Fruit fly (Drosophila melanogaster) S2 (cell line): ENCODE measurements around the gene CG14346.
A peak's percentile ranks its signal among the peaks of the same experiment; 100 is the strongest.

Experiments used
- CG8478 ChIP-seq: fragments of >200 bp; optimal IDR thresholded peaks from 2 replicates; lab custom pipeline; 2018
- CTCF ChIP-seq, 2 experiments: fragments of >200 bp; optimal IDR thresholded peaks; 2 replicates each; lab custom pipeline; 2018

Gene CG14346

DNA sequence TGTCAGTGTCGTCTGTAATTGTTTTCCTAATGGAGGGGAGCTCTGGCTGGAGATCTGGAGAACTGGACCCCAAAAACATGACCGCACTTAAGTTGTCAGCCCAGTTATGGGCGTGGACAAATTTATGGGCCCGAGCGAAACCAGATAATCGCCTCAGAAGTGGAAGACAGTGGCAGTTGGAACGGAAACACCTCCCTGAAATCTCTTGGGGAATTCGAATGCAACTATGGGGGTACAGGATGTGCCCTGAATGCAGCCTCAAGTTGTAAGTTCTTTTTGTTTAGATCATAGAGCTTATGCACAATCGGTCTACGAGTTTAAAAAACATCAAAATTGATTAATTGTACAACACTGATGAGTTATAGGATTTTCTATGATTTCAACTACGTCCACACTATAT lies at the start of gene CG14346:
CG14346 (plus strand) TSS at position 301 of the 400 bp plus-strand sequence.
- TF ChIP-seq CTCF (optimal IDR thresholded peaks at IDR 0.05; lab: Kevin White, UChicago), result no peak
- no peak for TF ChIP-seq CG8478

- no peak for TF ChIP-seq CG8478
- TF ChIP-seq CTCF (optimal IDR thresholded peaks at IDR 0.05; lab: Kevin White, UChicago), result no peak
Observed at dm6 chr2L:1328861-1329260, 38.9 kb upstream of the CG14346 start, which contains the start of gene a5. a5 (plus strand) TSS chr2L:1329161.

- TF ChIP-seq CG8478, result no peak
- no peak for TF ChIP-seq CTCF (optimal IDR thresholded peaks at IDR 0.05; lab: Kevin White, UChicago)
Observed at dm6 chr2L:1333828-1334227, 34.0 kb upstream of the CG14346 start, which contains the start of gene CG5440. CG5440 (plus strand) TSS chr2L:1334128.

DNA sequence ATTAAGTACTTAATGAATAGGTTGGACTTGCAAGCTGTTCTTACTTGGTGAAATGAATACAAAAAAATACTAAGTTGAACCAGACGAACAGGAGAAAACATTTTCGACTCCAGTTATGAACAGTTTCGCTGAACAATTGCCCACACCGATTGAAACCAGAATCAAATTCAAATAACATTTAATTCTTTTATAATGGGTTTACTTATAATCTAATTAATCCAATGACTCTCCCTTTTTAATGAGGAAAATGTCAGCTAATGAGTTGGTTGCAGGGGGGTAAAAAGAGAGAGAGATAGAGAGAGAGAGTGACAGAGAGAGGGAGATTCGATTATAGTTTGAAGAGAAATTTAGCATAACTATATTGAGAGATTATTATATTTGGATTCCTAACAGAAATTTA lies 25.8 kb upstream of the CG14346 start, which contains the start of gene CG33923:
CG33923 (minus strand) TSS at position 101 of the 400 bp plus-strand sequence.
- TF ChIP-seq CG8478 (no peak), CTCF (optimal IDR thresholded peaks at IDR 0.05; lab: Kevin White, UChicago) (no peak)

- no peak for TF ChIP-seq CG8478
- no peak for TF ChIP-seq CTCF (optimal IDR thresholded peaks at IDR 0.05; lab: Kevin White, UChicago)
Observed at dm6 chr2L:1344071-1344470, 23.7 kb upstream of the CG14346 start, which contains the start of the genes CG33922 and Cdlc2. CG33922 (minus strand) TSS chr2L:1344171. Cdlc2 (plus strand) TSS chr2L:1344400.

DNA sequence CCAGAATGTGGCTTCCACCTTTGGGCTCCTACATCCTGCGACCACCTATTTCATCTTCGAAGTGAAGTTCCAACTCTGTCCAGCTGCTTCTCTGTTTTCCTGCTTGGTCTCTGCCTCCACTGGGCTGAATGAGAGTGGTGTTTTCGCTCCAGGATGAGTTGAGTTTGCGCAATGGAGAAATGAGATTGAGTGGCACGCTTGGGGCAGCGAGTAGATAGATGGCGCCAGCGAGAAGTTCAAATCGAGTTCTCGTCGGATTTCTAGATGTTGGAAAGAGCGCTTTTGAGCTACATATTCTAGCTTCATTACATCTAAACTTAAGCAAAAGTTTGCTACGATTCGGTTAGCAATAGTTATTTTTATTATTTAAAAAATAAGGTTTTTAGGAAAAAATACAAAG lies 21.8 kb upstream of the CG14346 start:
- TF ChIP-seq CG8478 (no peak), CTCF (optimal IDR thresholded peaks at IDR 0.05; lab: Kevin White, UChicago) (peak; percentile 16 to 53)

- TF ChIP-seq CG8478 (no peak), CTCF (optimal IDR thresholded peaks at IDR 0.05; lab: Kevin White, UChicago) (no peak)
Observed at dm6 chr2L:1352768-1353167, 15.0 kb upstream of the CG14346 start, which contains the start of gene CG5556. CG5556 (minus strand) TSS chr2L:1352868.

- TF ChIP-seq CTCF (optimal IDR thresholded peaks at IDR 0.05; lab: Kevin White, UChicago) (no peak), CG8478 (no peak)
Observed at dm6 chr2L:1354009-1354408, 13.8 kb upstream of the CG14346 start, which contains the start of gene CG5561. CG5561 (minus strand) TSS chr2L:1354109.

DNA sequence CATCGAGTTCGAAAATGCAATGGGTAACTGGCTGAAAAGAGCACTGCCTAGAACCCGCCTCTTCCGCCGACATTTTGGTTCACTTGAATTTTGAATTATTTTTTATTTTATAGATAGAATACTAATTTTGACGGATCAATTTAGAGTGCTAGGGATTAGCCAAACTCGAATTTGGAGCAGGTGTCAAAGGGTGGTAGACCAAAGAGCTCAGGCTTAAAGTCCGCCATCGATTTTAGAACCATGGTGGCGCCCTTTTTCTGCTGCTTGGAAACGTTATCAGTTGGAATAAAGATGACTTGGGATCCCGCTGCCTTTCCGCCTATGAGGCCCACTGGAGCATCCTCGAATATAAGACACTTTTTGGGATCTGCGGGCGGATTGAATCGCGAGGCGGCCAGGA lies 13.0 kb upstream of the CG14346 start, which contains the start of gene CG31924:
CG31924 (minus strand) TSS at position 101 of the 400 bp plus-strand sequence.
- TF ChIP-seq CG8478, result no peak
- TF ChIP-seq CTCF (optimal IDR thresholded peaks at IDR 0.05; lab: Kevin White, UChicago), result no peak

DNA sequence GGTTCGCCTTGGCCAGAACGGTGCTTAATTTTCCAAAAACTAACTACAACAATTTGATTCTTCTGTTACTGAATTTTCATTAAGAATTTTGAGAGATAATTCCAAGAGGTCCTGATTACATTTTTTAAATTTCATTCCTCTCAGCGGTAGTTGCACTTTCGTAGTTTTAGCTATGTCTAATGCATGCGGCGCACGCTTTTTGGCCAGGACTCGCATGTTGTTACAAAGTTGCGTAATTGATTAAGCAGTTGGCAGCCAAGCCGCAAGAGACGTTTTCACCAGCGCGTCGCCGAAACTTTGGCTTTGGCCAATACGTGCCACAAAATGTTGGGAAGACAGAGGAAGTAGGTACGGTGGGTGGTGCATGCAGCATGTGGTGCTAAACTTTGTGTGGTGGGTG lies 12.0 kb upstream of the CG14346 start, which contains the start of gene CG5565:
CG5565 (minus strand) TSS at position 101 of the 400 bp plus-strand sequence.
- no peak for TF ChIP-seq CTCF (optimal IDR thresholded peaks at IDR 0.05; lab: Kevin White, UChicago)
- TF ChIP-seq CG8478, result no peak

DNA sequence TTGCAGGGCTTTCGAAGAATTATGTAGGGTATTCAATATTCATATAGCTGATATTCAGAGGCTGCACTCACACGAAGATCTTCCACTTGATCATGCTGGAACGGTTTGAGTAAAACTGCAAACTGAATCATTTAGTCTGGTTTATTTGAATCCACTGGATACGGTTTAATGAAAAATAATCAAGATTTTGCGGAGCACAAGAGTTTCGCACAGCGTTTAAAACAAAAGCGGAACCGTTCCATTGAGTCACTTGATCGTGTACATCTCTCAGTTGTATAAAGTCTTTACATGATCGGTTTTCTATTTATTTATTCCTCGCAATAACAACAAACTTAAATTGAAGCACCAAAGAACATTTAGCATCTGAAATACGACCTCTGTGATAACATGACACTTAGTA lies 8.1 kb upstream of the CG14346 start, which contains the start of gene CG31659:
CG31659 (minus strand) TSS at position 101 of the 400 bp plus-strand sequence.
- TF ChIP-seq CG8478, result no peak
- no peak for TF ChIP-seq CTCF (optimal IDR thresholded peaks at IDR 0.05; lab: Kevin White, UChicago)

DNA sequence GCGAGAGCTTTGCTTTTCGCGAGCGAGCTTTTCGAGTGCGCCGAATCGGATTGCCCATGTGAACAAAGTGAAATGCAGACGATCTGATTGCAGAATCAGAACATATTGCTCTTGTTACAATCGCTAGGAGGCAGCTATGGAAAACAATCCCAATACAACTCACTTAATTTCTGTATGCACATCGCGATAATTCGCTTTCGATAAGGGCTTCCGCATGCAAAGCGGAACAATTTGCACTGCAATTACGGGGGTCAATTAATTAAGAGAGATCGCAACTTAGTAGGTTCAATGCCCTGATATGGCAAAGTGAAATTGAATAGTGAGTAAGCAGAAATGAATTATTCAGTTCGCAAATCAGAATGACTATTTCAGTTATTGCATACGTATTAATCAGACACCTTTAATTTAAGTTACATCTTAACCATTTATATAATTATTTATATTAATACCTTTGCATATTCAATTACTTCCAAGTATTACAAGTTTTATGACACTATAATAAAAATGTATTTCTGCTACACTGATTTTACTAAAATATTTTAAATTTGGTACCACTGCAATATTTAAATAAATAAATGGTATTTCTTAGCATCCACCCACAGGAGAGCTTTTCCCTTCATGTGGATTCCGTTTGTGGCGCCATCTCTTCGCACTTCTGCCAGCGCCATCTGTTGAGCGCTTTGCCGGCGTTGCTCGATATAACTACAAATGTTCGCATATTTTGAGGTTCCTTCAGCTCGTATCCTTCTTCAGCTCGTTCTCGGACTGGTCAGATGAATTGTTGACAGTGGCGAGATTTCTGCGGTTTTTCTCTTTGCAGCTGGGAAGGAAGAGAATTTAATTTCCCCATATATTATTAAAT lies 5.8 kb upstream of the CG14346 start, which contains the start of gene NLaz:
NLaz (minus strand) TSS at position 51 of the 862 bp plus-strand sequence.
- TF ChIP-seq CTCF (optimal IDR thresholded peaks at IDR 0.05; lab: Kevin White, UChicago) (peak; percentile 65 to 82), CG8478 (no peak)

DNA sequence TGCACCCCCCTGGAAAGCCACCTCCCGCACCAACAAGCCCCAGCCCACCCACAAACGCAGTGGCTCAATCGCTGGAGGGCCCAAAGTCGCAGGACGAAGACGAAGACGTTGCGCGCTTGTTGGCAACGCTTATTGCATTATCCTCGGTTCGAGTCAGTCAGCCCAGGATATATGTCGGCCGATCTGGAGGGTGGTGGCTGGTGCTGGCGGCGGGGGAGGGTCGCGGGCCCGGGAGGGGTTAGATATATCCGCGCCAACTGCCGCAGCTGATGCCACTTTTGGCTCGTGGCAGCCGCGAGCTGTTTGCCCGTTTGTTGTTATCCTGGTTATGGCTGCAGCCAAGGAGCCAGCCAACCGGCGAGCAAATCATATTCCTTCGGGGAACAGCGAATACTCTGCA lies 2.8 kb upstream of the CG14346 start:
- TF ChIP-seq CTCF (optimal IDR thresholded peaks at IDR 0.05; lab: Kevin White, UChicago) (no peak), CG8478 (no peak)

DNA sequence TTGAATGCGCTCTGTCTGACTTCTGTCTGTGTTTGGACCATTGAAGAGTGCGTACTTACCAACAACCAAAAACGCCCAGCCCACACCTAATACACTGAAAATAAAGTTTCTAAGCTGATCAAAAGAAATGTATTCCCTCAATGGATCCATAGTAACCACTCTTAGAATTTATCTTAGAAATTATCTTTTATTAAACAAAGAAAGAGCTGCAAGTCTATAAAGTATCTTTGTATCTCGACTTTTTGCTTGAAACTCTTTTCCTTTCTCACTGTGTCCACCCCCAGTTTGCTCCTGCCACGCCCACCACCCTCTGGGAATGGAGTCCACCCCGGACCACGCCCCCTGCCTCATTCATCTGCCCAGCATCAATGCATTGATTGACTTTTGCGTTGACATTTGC lies 9.8 kb downstream of the CG14346 start:
- no peak for TF ChIP-seq CG8478
- TF ChIP-seq CTCF (optimal IDR thresholded peaks at IDR 0.05; lab: Kevin White, UChicago), result no peak

DNA sequence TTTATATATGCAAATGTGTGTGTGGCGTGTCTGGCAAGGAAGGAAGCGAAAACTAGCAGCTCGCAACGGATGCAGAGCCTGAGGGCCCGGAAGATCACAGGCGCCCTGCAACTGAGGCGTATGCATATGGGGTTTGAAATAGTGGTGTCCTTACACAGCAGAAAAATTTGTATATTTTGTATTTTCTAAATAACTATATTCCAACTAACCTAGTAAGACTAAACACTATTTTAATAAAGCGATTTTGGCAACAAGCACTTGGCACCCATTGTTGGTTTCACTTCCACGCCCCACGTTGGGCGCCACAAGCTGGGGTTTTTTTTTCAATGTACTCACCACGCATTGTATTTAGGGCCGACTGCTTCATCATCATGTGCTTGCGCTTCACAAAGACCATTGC lies 18.7 kb downstream of the CG14346 start:
- TF ChIP-seq CTCF (optimal IDR thresholded peaks at IDR 0.05; lab: Kevin White, UChicago) (no peak), CG8478 (no peak)

dm6 chr2L:1387811-1388210 lies 20.0 kb downstream of the CG14346 start:
- no peak for TF ChIP-seq CTCF (optimal IDR thresholded peaks at IDR 0.05; lab: Kevin White, UChicago)
- no peak for TF ChIP-seq CG8478
